Worm (Caenorhabditis elegans) whole organism, L1 larva: ENCODE data around the gene immt-2.

Source experiments
- C34B4.2 ChIP-seq: sonication (generic microtip); optimal IDR thresholded peaks from 2 replicates; lab custom pipeline; 2017; ENCODE audit warnings: mild to moderate bottlenecking, missing genetic modification characterization, missing compliant biosample characterization
- ets-5 ChIP-seq: fragments of 200-800 bp; sonication (Bioruptor generic); IDR thresholded peaks from 2 replicates; pipeline ENCODE4 v1.3.6; 2022; ENCODE audit warnings: missing genetic modification characterization, missing compliant biosample characterization
- irx-1 ChIP-seq: sonication (generic microtip); optimal IDR thresholded peaks from 2 replicates; lab custom pipeline; 2016; ENCODE audit warnings: missing genetic modification characterization, missing compliant biosample characterization
- lin-14 ChIP-seq: fragments of 200-800 bp; sonication (Bioruptor generic); optimal IDR thresholded peaks from 2 replicates; lab custom pipeline; 2018; ENCODE audit warnings: mild to moderate bottlenecking, missing genetic modification characterization, moderate library complexity, missing compliant biosample characterization
- nhr-11 ChIP-seq: fragments of 150-350 bp; optimal IDR thresholded peaks from 2 replicates; lab custom pipeline; 2014; ENCODE audit warnings: missing biosample characterization, missing genetic modification characterization
- nhr-12 ChIP-seq: sonication (generic microtip); optimal IDR thresholded peaks from 2 replicates; lab custom pipeline; 2017; ENCODE audit warnings: missing biosample characterization, missing genetic modification characterization
- nhr-77 ChIP-seq: fragments of 150-350 bp; optimal IDR thresholded peaks from 2 replicates; lab custom pipeline; 2014; ENCODE audit warnings: missing biosample characterization, missing genetic modification characterization
- pqm-1 ChIP-seq: sonication (generic microtip); optimal IDR thresholded peaks from 3 replicates; lab custom pipeline; 2017; ENCODE audit warnings: missing biosample characterization, missing genetic modification characterization
- snpc-4 ChIP-seq: fragments of 150-350 bp; optimal IDR thresholded peaks from 2 replicates; lab custom pipeline; 2014; ENCODE audit warnings: missing biosample characterization, missing genetic modification characterization
- unc-62 ChIP-seq: fragments of 150-350 bp; optimal IDR thresholded peaks from 2 replicates; lab custom pipeline; 2014; ENCODE audit warnings: missing biosample characterization, missing genetic modification reagents, missing genetic modification characterization
- zip-4 ChIP-seq: fragments of 200-800 bp; sonication (Bioruptor generic); optimal IDR thresholded peaks from 2 replicates; lab custom pipeline; 2018; ENCODE audit warnings: mild to moderate bottlenecking, missing genetic modification characterization, moderate library complexity, missing compliant biosample characterization

DNA sequence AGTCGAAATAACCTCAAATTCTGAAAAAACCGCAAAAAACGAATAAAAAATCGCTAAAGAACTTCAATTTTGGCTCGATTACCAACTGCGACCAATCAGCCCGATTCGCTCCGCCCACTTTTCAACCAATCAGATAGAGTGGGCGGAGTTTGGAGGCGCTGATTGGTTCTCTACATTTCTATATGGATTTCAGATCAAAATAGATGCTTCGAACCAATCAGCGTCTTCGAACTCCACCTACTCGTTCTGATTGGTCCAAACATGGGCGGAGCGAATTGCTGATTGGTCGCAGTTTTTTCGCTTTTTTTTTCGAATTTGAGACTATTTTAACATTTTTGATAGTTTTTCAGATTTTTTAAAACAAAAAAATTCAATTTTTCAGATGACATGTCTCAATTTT is 19.1 kb downstream of the immt-2 start:
- TF ChIP-seq C34B4.2 (no peak), pqm-1 (tag; lab: Kevin White, UChicago) (no peak), lin-14 (GFP tag; lab: Kevin White, UChicago) (no peak), snpc-4 (tag; lab: Kevin White, UChicago) (no peak), nhr-12 (tag; lab: Kevin White, UChicago) (no peak), ets-5 (GFP tag; lab: Robert Waterston, UW) (no peak), nhr-77 (no peak), nhr-11 (tag; lab: Kevin White, UChicago) (no peak), irx-1 (tag; lab: Kevin White, UChicago) (no peak), unc-62 (no peak), zip-4 (GFP tag; lab: Kevin White, UChicago) (no peak)
